Worm (Caenorhabditis elegans) whole organism, L4 larva: ENCODE data around the gene srsx-28.

Experiments
- F26F4.8 ChIP-seq: fragments of 200-800 bp; sonication (Bioruptor generic); conservative IDR thresholded peaks from 2 replicates; pipeline ENCODE4 v1.3.6; 2022; ENCODE audit warnings: missing genetic modification characterization, missing compliant biosample characterization
- F44E2.7 ChIP-seq: fragments of 200-800 bp; sonication (Bioruptor generic); IDR thresholded peaks from 2 replicates; pipeline ENCODE4 v2.1.2; 2022; ENCODE audit warnings: missing genetic modification characterization, missing compliant biosample characterization
- F49E8.2 ChIP-seq: sonication (generic microtip); optimal IDR thresholded peaks from 2 replicates; lab custom pipeline; 2016; ENCODE audit warnings: missing compliant biosample characterization, mild to moderate bottlenecking, missing genetic modification characterization, borderline replicate concordance
- Y48G9A.11 ChIP-seq: fragments of 200-800 bp; sonication (Bioruptor generic); IDR thresholded peaks from 2 replicates; pipeline ENCODE4 v1.3.6; 2022; ENCODE audit warnings: missing genetic modification reagents, missing genetic modification characterization, missing compliant biosample characterization
- Y5F2A.4 ChIP-seq: fragments of 200-800 bp; sonication (Bioruptor generic); optimal IDR thresholded peaks from 2 replicates; lab custom pipeline; 2018; ENCODE audit warnings: mild to moderate bottlenecking, missing genetic modification characterization, missing compliant biosample characterization
- aha-1 ChIP-seq: fragments of 150-350 bp; peaks from one replicate; lab custom pipeline; 2014; ENCODE audit warnings: missing biosample characterization, missing genetic modification characterization
- arid-1 ChIP-seq: fragments of 200-800 bp; sonication (Bioruptor generic); conservative IDR thresholded peaks from 2 replicates; pipeline ENCODE4 v1.3.6; 2022; ENCODE audit warnings: missing genetic modification reagents, missing genetic modification characterization, missing compliant biosample characterization
- attf-4 ChIP-seq: sonication (generic microtip); optimal IDR thresholded peaks from 3 replicates; lab custom pipeline; 2017; ENCODE audit warnings: missing biosample characterization, missing genetic modification characterization
- ceh-28 ChIP-seq: fragments of 150-350 bp; optimal IDR thresholded peaks from 2 replicates; lab custom pipeline; 2014; ENCODE audit warnings: missing biosample characterization, missing genetic modification reagents, missing genetic modification characterization
- daf-16 ChIP-seq, 3 experiments: sonication (generic microtip); optimal IDR thresholded peaks; 2 replicates each; lab custom pipeline; 2016 to 2017; ENCODE audit warnings: missing genetic modification characterization in 3 of 3, missing genetic modification reagents in 3 of 3, mild to moderate bottlenecking in 2 of 3, missing compliant biosample characterization in 2 of 3, missing biosample characterization in 1 of 3, moderate library complexity in 1 of 3
- dmd-6 ChIP-seq: fragments of 200-800 bp; sonication (Bioruptor generic); IDR thresholded peaks from 2 replicates; pipeline ENCODE4 v1.3.6; 2022; ENCODE audit warnings: missing genetic modification reagents, missing genetic modification characterization, missing compliant biosample characterization
- dmd-9 ChIP-seq: fragments of 200-800 bp; sonication (Bioruptor generic); IDR thresholded peaks from 2 replicates; pipeline ENCODE4 v1.3.6; 2022; ENCODE audit warnings: missing genetic modification reagents, missing genetic modification characterization, missing compliant biosample characterization
- dve-1 ChIP-seq: sonication (generic microtip); optimal IDR thresholded peaks from 2 replicates; lab custom pipeline; 2017; ENCODE audit warnings: antibody characterized with exemption, mild to moderate bottlenecking, missing genetic modification characterization, missing compliant biosample characterization; ENCODE audit not compliant: insufficient read depth
- egl-43 ChIP-seq: fragments of 200-800 bp; sonication (Bioruptor generic); IDR thresholded peaks from 2 replicates; pipeline ENCODE4 v1.3.6; 2022; ENCODE audit warnings: missing genetic modification reagents, missing genetic modification characterization, missing compliant biosample characterization
- fos-1 ChIP-seq: fragments of 150-350 bp; optimal IDR thresholded peaks from 2 replicates; lab custom pipeline; 2014; ENCODE audit warnings: missing biosample characterization, missing genetic modification characterization
- hlh-11 ChIP-seq: fragments of 200-800 bp; sonication (Bioruptor generic); optimal IDR thresholded peaks from 2 replicates; lab custom pipeline; 2018; ENCODE audit warnings: mild to moderate bottlenecking, missing genetic modification characterization, missing compliant biosample characterization
- hlh-30 ChIP-seq: sonication (generic microtip); optimal IDR thresholded peaks from 2 replicates; lab custom pipeline; 2017; ENCODE audit warnings: antibody characterized with exemption, mild to moderate bottlenecking, missing genetic modification characterization, missing compliant biosample characterization; ENCODE audit not compliant: insufficient read depth
- hmg-1.1 ChIP-seq: fragments of 200-800 bp; sonication (Bioruptor generic); IDR thresholded peaks from 2 replicates; pipeline ENCODE4 v1.3.6; 2022; ENCODE audit warnings: missing genetic modification reagents, missing genetic modification characterization, missing compliant biosample characterization
- lin-29 ChIP-seq: fragments of 200-800 bp; sonication (Bioruptor generic); IDR thresholded peaks from 2 replicates; pipeline ENCODE4 v1.3.6; 2022; ENCODE audit warnings: missing genetic modification reagents, missing genetic modification characterization, missing compliant biosample characterization
- lin-39 ChIP-seq: fragments of 150-350 bp; optimal IDR thresholded peaks from 2 replicates; lab custom pipeline; 2014; ENCODE audit warnings: missing biosample characterization, missing genetic modification reagents, missing genetic modification characterization
- lir-3 ChIP-seq: sonication (generic microtip); optimal IDR thresholded peaks from 2 replicates; lab custom pipeline; 2016; ENCODE audit warnings: mild to moderate bottlenecking, missing genetic modification characterization, missing compliant biosample characterization
- madf-9 ChIP-seq: fragments of 200-800 bp; sonication (Bioruptor generic); conservative IDR thresholded peaks from 2 replicates; pipeline ENCODE4 v1.3.6; 2022; ENCODE audit warnings: missing genetic modification reagents, missing genetic modification characterization, missing compliant biosample characterization
- mep-1 ChIP-seq: fragments of 150-350 bp; sonication (generic microtip); optimal IDR thresholded peaks from 3 replicates; lab custom pipeline; 2014; ENCODE audit warnings: missing biosample characterization, missing genetic modification characterization
- mxl-2 ChIP-seq: fragments of 200-800 bp; sonication (Bioruptor generic); conservative IDR thresholded peaks from 2 replicates; pipeline ENCODE4 v1.3.6; 2022; ENCODE audit warnings: missing genetic modification reagents, missing genetic modification characterization, missing compliant biosample characterization
- nhr-102 ChIP-seq: sonication (generic microtip); optimal IDR thresholded peaks from 2 replicates; lab custom pipeline; 2016; ENCODE audit warnings: mild to moderate bottlenecking, missing genetic modification characterization, moderate library complexity, missing compliant biosample characterization
- nhr-25 ChIP-seq: sonication (generic microtip); optimal IDR thresholded peaks from 2 replicates; lab custom pipeline; 2017; ENCODE audit warnings: missing genetic modification characterization, mild to moderate bottlenecking, missing compliant biosample characterization, antibody characterized with exemption, moderate library complexity, borderline replicate concordance; ENCODE audit not compliant: insufficient read depth
- nhr-28 ChIP-seq: fragments of 150-350 bp; optimal IDR thresholded peaks from 2 replicates; lab custom pipeline; 2014; ENCODE audit warnings: missing biosample characterization, missing genetic modification characterization
- nhr-42 ChIP-seq: fragments of 200-800 bp; sonication (Bioruptor generic); IDR thresholded peaks from 2 replicates; pipeline ENCODE4 v1.3.6; 2022; ENCODE audit warnings: missing genetic modification characterization, missing compliant biosample characterization
- nhr-77 ChIP-seq: fragments of 150-350 bp; optimal IDR thresholded peaks from 2 replicates; lab custom pipeline; 2014; ENCODE audit warnings: missing biosample characterization, missing genetic modification characterization
- pha-4 ChIP-seq, 2 experiments: fragments of 150-350 bp in 1 of 2; fragments of 200-800 bp in 1 of 2; sonication (Bioruptor generic) in 1 of 2; IDR thresholded peaks in 1 of 2; optimal IDR thresholded peaks in 1 of 2; 2 replicates each; pipeline versions ENCODE4 v1.3.6 to Lab custom; 2014 to 2022; ENCODE audit warnings: missing genetic modification characterization in 2 of 2, missing genetic modification reagents in 2 of 2, missing biosample characterization in 1 of 2, missing compliant biosample characterization in 1 of 2
- php-3 ChIP-seq: fragments of 200-800 bp; sonication (Bioruptor generic); IDR thresholded peaks from 2 replicates; pipeline ENCODE4 v1.3.6; 2022; ENCODE audit warnings: missing genetic modification reagents, missing genetic modification characterization, missing compliant biosample characterization
- pqm-1 ChIP-seq: sonication (generic microtip); optimal IDR thresholded peaks from 2 replicates; lab custom pipeline; 2017; ENCODE audit warnings: missing biosample characterization, missing genetic modification characterization
- unc-130 ChIP-seq: sonication (generic microtip); optimal IDR thresholded peaks from 2 replicates; lab custom pipeline; 2016; ENCODE audit warnings: missing genetic modification reagents, missing genetic modification characterization, missing compliant biosample characterization
- unc-62 ChIP-seq, 3 experiments: fragments of 150-350 bp in 1 of 3; sonication (generic microtip); optimal IDR thresholded peaks in 2 of 3; peaks in 1 of 3; 1 replicate in 1 of 3; 2 replicates in 2 of 3; lab custom pipeline; 2014 to 2017; ENCODE audit warnings: missing biosample characterization in 3 of 3, missing genetic modification characterization in 3 of 3, missing genetic modification reagents in 3 of 3, missing genotype in 1 of 3
- zfp-2 ChIP-seq: sonication (generic microtip); optimal IDR thresholded peaks from 2 replicates; lab custom pipeline; 2016; ENCODE audit warnings: mild to moderate bottlenecking, missing genetic modification characterization, missing compliant biosample characterization
- ztf-7 ChIP-seq: fragments of 150-350 bp; optimal IDR thresholded peaks from 2 replicates; lab custom pipeline; 2014; ENCODE audit warnings: missing biosample characterization, missing genetic modification characterization

srsx-28 gene

ce11 chrV:10152278-10152677, at the start of gene srsx-28:
srsx-28 (plus strand) TSS chrV:10152578.
- peak in 1 of 2 experiments; percentile 57 for TF ChIP-seq unc-62 (GFP tag; optimal IDR thresholded peaks at IDR 0.05 in 1 of 2; lab: Kevin White, UChicago)
- no peak for TF ChIP-seq unc-62 (tag; optimal IDR thresholded peaks at IDR 0.05; lab: Kevin White, UChicago)
- no peak for TF ChIP-seq hlh-30

ce11 chrV:10103811-10104210, 48.6 kb upstream of the srsx-28 start:
- peak; percentile 29 for TF ChIP-seq dve-1
- TF ChIP-seq lir-3 (tag; lab: Kevin White, UChicago): no peak
- TF ChIP-seq dmd-6 (GFP tag; lab: Robert Waterston, UW): 0 out of 2 replicates have a peak, but pooled peaks have one; percentile 23
- no peak for TF ChIP-seq pha-4 (GFP tag; IDR thresholded peaks at IDR 0.05; lab: Robert Waterston, UW)
- no peak for TF ChIP-seq pha-4 (tag; optimal IDR thresholded peaks at IDR 0.05; lab: Kevin White, UChicago)
- no peak for TF ChIP-seq daf-16 (GFP tag; optimal IDR thresholded peaks at IDR 0.05; lab: Kevin White, UChicago)
- peak; percentile 48 for TF ChIP-seq daf-16 (tag; optimal IDR thresholded peaks at IDR 0.05; lab: Kevin White, UChicago)
- peak; percentile 80 for TF ChIP-seq ztf-7 (tag; lab: Kevin White, UChicago)
- TF ChIP-seq pqm-1 (tag; lab: Kevin White, UChicago): peak; percentile 34
- peak; percentile 87 for TF ChIP-seq aha-1
- TF ChIP-seq mep-1 (tag; lab: Kevin White, UChicago): peak; percentile 38
- TF ChIP-seq, all 104 proteins: peak for 7

- TF ChIP-seq F26F4.8 (no peak), hmg-1.1 (GFP tag; lab: Robert Waterston, UW) (no peak), attf-4 (tag; lab: Kevin White, UChicago) (no peak), php-3 (GFP tag; lab: Robert Waterston, UW) (peak; percentile 60; the same call in 1 of the 2 replicates), arid-1 (GFP tag; lab: Robert Waterston, UW) (no peak), nhr-42 (no peak), lin-39 (tag; lab: Kevin White, UChicago) (no peak), daf-16 (GFP tag; optimal IDR thresholded peaks at IDR 0.05; lab: Kevin White, UChicago) (no peak), daf-16 (tag; optimal IDR thresholded peaks at IDR 0.05; lab: Kevin White, UChicago) (peak; percentile 91), nhr-77 (tag; lab: Kevin White, UChicago) (peak; percentile 61), nhr-28 (peak; percentile 65), dve-1 (peak; percentile 70), mxl-2 (GFP tag; lab: Robert Waterston, UW) (no peak), pqm-1 (tag; lab: Kevin White, UChicago) (peak; percentile 74), dmd-6 (GFP tag; lab: Robert Waterston, UW) (peak; percentile 78), hlh-11 (tag; lab: Kevin White, UChicago) (peak; percentile 50), F49E8.2 (tag; lab: Kevin White, UChicago) (no peak), Y5F2A.4 (GFP tag; lab: Kevin White, UChicago) (no peak), egl-43 (no peak), nhr-25 (no peak), lin-29 (GFP tag; lab: Robert Waterston, UW) (no peak), pha-4 (GFP tag; IDR thresholded peaks at IDR 0.05; lab: Robert Waterston, UW) (no peak), pha-4 (tag; optimal IDR thresholded peaks at IDR 0.05; lab: Kevin White, UChicago) (no peak), Y48G9A.11 (no peak), F44E2.7 (GFP tag; lab: Robert Waterston, UW) (no peak), ceh-28 (no peak), nhr-102 (tag; lab: Kevin White, UChicago) (peak; percentile 7), fos-1 (tag; lab: Kevin White, UChicago) (no peak), unc-130 (GFP tag; lab: Kevin White, UChicago) (no peak), zfp-2 (tag; lab: Kevin White, UChicago) (no peak), dmd-9 (GFP tag; lab: Robert Waterston, UW) (no peak), madf-9 (no peak)
- TF ChIP-seq, all 104 proteins: peak for 9
Observed at ce11 chrV:10104785-10105310, 47.5 kb upstream of the srsx-28 start, which contains the start of gene ugt-17. ugt-17 (minus strand) TSS chrV:10104964.
